Worm (Caenorhabditis elegans): ENCODE data around the gene F44D12.2.

ce11 chrIV:10053550-10053949 is 36.0 kb upstream of the F44D12.2 start, which contains the start of gene srv-12:
- TF ChIP-seq elt-2 (tag; optimal IDR thresholded peaks at IDR 0.05) (no peak), ztf-4 (tag; optimal IDR thresholded peaks at IDR 0.05) (no peak), nhr-77 (tag; optimal IDR thresholded peaks at IDR 0.05) (no peak), ceh-82 (tag; optimal IDR thresholded peaks at IDR 0.05) (no peak), nhr-12 (tag; optimal IDR thresholded peaks at IDR 0.05) (no peak), nhr-11 (tag; optimal IDR thresholded peaks at IDR 0.05) (no peak), lin-15B (tag; optimal IDR thresholded peaks at IDR 0.05) (no peak), pha-4 (tag; optimal IDR thresholded peaks at IDR 0.05) (no peak), unc-62 (GFP tag; optimal IDR thresholded peaks at IDR 0.05) (no peak), elt-3 (tag; optimal IDR thresholded peaks at IDR 0.05) (no peak)
